Worm (Caenorhabditis elegans): ENCODE data around the gene F41E7.2.

- TF ChIP-seq him-1 (tag; optimal IDR thresholded peaks at IDR 0.05) (no peak), W03F9.2 (tag; optimal IDR thresholded peaks at IDR 0.05) (no peak)
Observed at ce11 chrX:10245617-10246016, 27.9 kb upstream of the F41E7.2 start.

All from whole organism, L4/young adult.